Worm (Caenorhabditis elegans): Measurements from ENCODE around the gene cux-7.

The cux-7 gene

ce11 chrIII:7499421-7499902 lies 21.2 kb downstream of the cux-7 start, which contains the start of the genes C07H6.9 and sap-140 (continued):
- peak; percentile 67 for TF ChIP-seq egl-13 (tag; optimal IDR thresholded peaks at IDR 0.05)
- TF ChIP-seq mab-9 (GFP tag; IDR thresholded peaks at IDR 0.05) = 0 out of 2 replicates have a peak, but pooled peaks have one; percentile 45
- TF ChIP-seq ceh-63 (GFP tag; optimal IDR thresholded peaks at IDR 0.05) = no peak
- peak; percentile 46 for TF ChIP-seq irx-1 (tag; optimal IDR thresholded peaks at IDR 0.05)
- TF ChIP-seq Y116A8C.19 (tag; optimal IDR thresholded peaks at IDR 0.05; ENCODE audit: borderline replicate concordance) = no peak
- peak; percentile 80 for TF ChIP-seq C16A3.4 (tag; optimal IDR thresholded peaks at IDR 0.05)
- peak; percentile 35 for TF ChIP-seq zip-4 (GFP tag; optimal IDR thresholded peaks at IDR 0.05)
- TF ChIP-seq ceh-82 (tag; optimal IDR thresholded peaks at IDR 0.05) = peak; percentile 77 to 90 (median 82)
- peak; percentile 47 for TF ChIP-seq vab-15 (tag; optimal IDR thresholded peaks at IDR 0.05)
- peak; percentile 93 for TF ChIP-seq rnt-1 (tag; optimal IDR thresholded peaks at IDR 0.05)
- TF ChIP-seq tlp-1 (tag; optimal IDR thresholded peaks at IDR 0.05) = no peak
- TF ChIP-seq ces-1 (GFP tag; optimal IDR thresholded peaks at IDR 0.05) = no peak
- TF ChIP-seq fos-1 (tag; optimal IDR thresholded peaks at IDR 0.05) = peak; percentile 24
- TF ChIP-seq nhr-71 (tag; optimal IDR thresholded peaks at IDR 0.05) = peak; percentile 92
- TF ChIP-seq skn-1 (tag; optimal IDR thresholded peaks at IDR 0.05) = peak; percentile 52
- TF ChIP-seq ets-5 (GFP tag; IDR thresholded peaks at IDR 0.05) = no peak
- peak; percentile 84 for TF ChIP-seq blmp-1 (tag; optimal IDR thresholded peaks at IDR 0.05)
- TF ChIP-seq sox-4 (tag; optimal IDR thresholded peaks at IDR 0.05) = peak; percentile 64

ce11 chrIII:7498346-7498745 lies 22.3 kb downstream of the cux-7 start:
- peak; percentile 86 for TF ChIP-seq rnt-1 (tag; optimal IDR thresholded peaks at IDR 0.05)
- peak; percentile 99 for TF ChIP-seq lin-13 (GFP tag; optimal IDR thresholded peaks at IDR 0.05)
- peak; percentile 82 for TF ChIP-seq tbx-2 (tag; optimal IDR thresholded peaks at IDR 0.05)
- TF ChIP-seq mep-1 (tag; optimal IDR thresholded peaks at IDR 0.05) = peak; percentile 93
- TF ChIP-seq elt-3 (tag; optimal IDR thresholded peaks at IDR 0.05) = peak in 3 of 6 experiments; percentile 53 to 63 (median 56)
- TF ChIP-seq xbp-1 (tag; optimal IDR thresholded peaks at IDR 0.05) = peak; percentile 83
- TF ChIP-seq isw-1 (GFP tag; IDR thresholded peaks at IDR 0.05) = peak; percentile 81
- peak; percentile 81 for TF ChIP-seq skn-1 (tag; optimal IDR thresholded peaks at IDR 0.05)
- no peak for TF ChIP-seq ztf-11 (tag; optimal IDR thresholded peaks at IDR 0.05)
- peak; percentile 66 for TF ChIP-seq fos-1 (tag; optimal IDR thresholded peaks at IDR 0.05)
- peak; percentile 69 for TF ChIP-seq blmp-1 (tag; optimal IDR thresholded peaks at IDR 0.05)
- peak; percentile 64 for TF ChIP-seq elt-2 (tag; optimal IDR thresholded peaks at IDR 0.05)
- TF ChIP-seq swsn-7 (tag; optimal IDR thresholded peaks at IDR 0.05) = peak; percentile 84
- TF ChIP-seq unc-86 (tag; optimal IDR thresholded peaks at IDR 0.05) = peak; percentile 73
- peak; percentile 63 for TF ChIP-seq egl-13 (tag; optimal IDR thresholded peaks at IDR 0.05)
- no peak for TF ChIP-seq ceh-90 (tag; optimal IDR thresholded peaks at IDR 0.05)
- TF ChIP-seq jun-1 (tag; optimal IDR thresholded peaks at IDR 0.05) = peak; percentile 82
- TF ChIP-seq unc-98 (GFP tag; IDR thresholded peaks at IDR 0.05) = no peak
- peak; percentile 35 for TF ChIP-seq fkh-4 (tag; optimal IDR thresholded peaks at IDR 0.05; ENCODE audit: borderline replicate concordance)
- TF ChIP-seq mab-9 (GFP tag; IDR thresholded peaks at IDR 0.05) = peak; percentile 63; the same call in 1 of the 2 replicates
- TF ChIP-seq egl-27 (tag; optimal IDR thresholded peaks at IDR 0.05) = no peak
- peak; percentile 94 for TF ChIP-seq nhr-71 (tag; optimal IDR thresholded peaks at IDR 0.05)
- TF ChIP-seq lsy-2 (tag; optimal IDR thresholded peaks at IDR 0.05) = peak; percentile 89 to 90
- TF ChIP-seq snpc-4 (tag; optimal IDR thresholded peaks at IDR 0.05) = peak; percentile 70
- TF ChIP-seq mdl-1 (tag; optimal IDR thresholded peaks at IDR 0.05) = peak in 1 of 2 experiments; percentile 93
- no peak for TF ChIP-seq zag-1 (tag; optimal IDR thresholded peaks at IDR 0.05)
- peak; percentile 77 for TF ChIP-seq pax-3 (tag; optimal IDR thresholded peaks at IDR 0.05)
- TF ChIP-seq nhr-76 (tag; optimal IDR thresholded peaks at IDR 0.05) = no peak
- peak; percentile 71 to 86 (median 75) for TF ChIP-seq ceh-82 (tag; optimal IDR thresholded peaks at IDR 0.05)
- TF ChIP-seq nhr-28 (tag; optimal IDR thresholded peaks at IDR 0.05) = no peak
- TF ChIP-seq lin-15B (tag; optimal IDR thresholded peaks at IDR 0.05) = peak; percentile 95
- TF ChIP-seq unc-62 (GFP tag; optimal IDR thresholded peaks at IDR 0.05) = no peak
- TF ChIP-seq C16A3.4 (tag; optimal IDR thresholded peaks at IDR 0.05) = peak; percentile 85
- peak; percentile 21 for TF ChIP-seq vab-15 (tag; optimal IDR thresholded peaks at IDR 0.05)
- TF ChIP-seq nhr-12 (tag; optimal IDR thresholded peaks at IDR 0.05) = no peak
- TF ChIP-seq fkh-10 (GFP tag; optimal IDR thresholded peaks at IDR 0.05) = peak; percentile 73
- TF ChIP-seq dsc-1 (tag; optimal IDR thresholded peaks at IDR 0.05) = peak; percentile 77
- TF ChIP-seq ceh-63 (GFP tag; optimal IDR thresholded peaks at IDR 0.05) = no peak
- peak; percentile 70 for TF ChIP-seq lir-3 (tag; optimal IDR thresholded peaks at IDR 0.05; ENCODE audit: poor library complexity)
- TF ChIP-seq C04F5.9 (tag; optimal IDR thresholded peaks at IDR 0.05) = peak; percentile 63
- peak; percentile 48 for TF ChIP-seq nhr-237 (tag; optimal IDR thresholded peaks at IDR 0.05)
- TF ChIP-seq sox-4 (tag; optimal IDR thresholded peaks at IDR 0.05) = no peak
- TF ChIP-seq irx-1 (tag; optimal IDR thresholded peaks at IDR 0.05) = peak; percentile 30
